Fruit fly (Drosophila melanogaster) whole organism, embryonic: ENCODE results near the gene Indy.

ENCODE experiments used
- Atf6 ChIP-seq: fragments of 200-800 bp; sonication (Bioruptor generic); IDR thresholded peaks from 2 replicates; pipeline ENCODE4 v1.3.6; 2022; ENCODE audit warnings: missing biosample characterization, missing genetic modification characterization
- CG1024 ChIP-seq: fragments of 200-800 bp; sonication (Bioruptor generic); IDR thresholded peaks from 2 replicates; pipeline ENCODE4 v1.3.6; 2022; ENCODE audit warnings: missing biosample characterization, missing genetic modification characterization
- CG11504 ChIP-seq: fragments of 200-800 bp; sonication (Bioruptor generic); optimal IDR thresholded peaks from 3 replicates; lab custom pipeline; 2019; ENCODE audit warnings: missing biosample characterization, mild to moderate bottlenecking, missing genetic modification characterization, moderate library complexity
- CG11695 ChIP-seq: fragments of 200-800 bp; sonication (Bioruptor generic); IDR thresholded peaks from 3 replicates; pipeline ENCODE4 v1.3.6; 2022; ENCODE audit warnings: missing biosample characterization, missing genetic modification characterization
- CG13424 ChIP-seq: fragments of 200-800 bp; sonication (Bioruptor generic); optimal IDR thresholded peaks from 2 replicates; lab custom pipeline; 2019; ENCODE audit warnings: missing biosample characterization, mild to moderate bottlenecking, missing genetic modification characterization, moderate library complexity
- CG1792 ChIP-seq: fragments of 200-800 bp; sonication (Bioruptor generic); optimal IDR thresholded peaks from 2 replicates; lab custom pipeline; 2016; ENCODE audit warnings: missing biosample characterization, missing genetic modification characterization
- CG18619 ChIP-seq: fragments of 200-800 bp; sonication (Bioruptor generic); optimal IDR thresholded peaks from 3 replicates; lab custom pipeline; 2017; ENCODE audit warnings: missing biosample characterization, mild to moderate bottlenecking, missing genetic modification characterization
- CG2199 ChIP-seq: fragments of 200-800 bp; sonication (Bioruptor generic); IDR thresholded peaks from 3 replicates; pipeline ENCODE4 v1.3.6; 2022; ENCODE audit warnings: missing biosample characterization, missing genetic modification characterization
- CG32767 ChIP-seq: fragments of 200-800 bp; sonication (Bioruptor generic); IDR thresholded peaks from 2 replicates; pipeline ENCODE4 v1.3.6; 2022; ENCODE audit warnings: missing biosample characterization, missing genetic modification characterization
- CG32772 ChIP-seq: fragments of 200-800 bp; sonication (Bioruptor generic); IDR thresholded peaks from 2 replicates; pipeline ENCODE4 v1.3.6; 2022; ENCODE audit warnings: missing biosample characterization, missing genetic modification characterization
- CG34422 ChIP-seq: fragments of 200-800 bp; sonication (Bioruptor generic); IDR thresholded peaks from 3 replicates; pipeline ENCODE4 v1.3.6; 2022; ENCODE audit warnings: missing biosample characterization, missing genetic modification characterization
- CG4360 ChIP-seq: fragments of 200-800 bp; sonication (Bioruptor generic); IDR thresholded peaks from 2 replicates; pipeline ENCODE4 v1.3.6; 2022; ENCODE audit warnings: missing biosample characterization, missing genetic modification characterization
- CG43689 ChIP-seq: fragments of 200-800 bp; sonication (Bioruptor generic); IDR thresholded peaks from 2 replicates; pipeline ENCODE4 v1.3.6; 2022; ENCODE audit warnings: missing biosample characterization, missing genetic modification characterization
- CG6654 ChIP-seq: fragments of 200-800 bp; sonication (Bioruptor generic); optimal IDR thresholded peaks from 2 replicates; lab custom pipeline; 2017; ENCODE audit warnings: missing biosample characterization, mild to moderate bottlenecking, missing genetic modification characterization
- CG7928 ChIP-seq: fragments of 200-800 bp; sonication (Bioruptor generic); optimal IDR thresholded peaks from 2 replicates; lab custom pipeline; 2017; ENCODE audit warnings: missing biosample characterization, mild to moderate bottlenecking, missing genetic modification characterization
- CG7987 ChIP-seq: fragments of 200-800 bp; sonication (Bioruptor generic); optimal IDR thresholded peaks from 2 replicates; lab custom pipeline; 2018; ENCODE audit warnings: missing biosample characterization, mild to moderate bottlenecking, missing genetic modification characterization, moderate library complexity
- CG9797 ChIP-seq: fragments of 200-800 bp; sonication (Bioruptor generic); optimal IDR thresholded peaks from 3 replicates; lab custom pipeline; 2018; ENCODE audit warnings: missing biosample characterization, mild to moderate bottlenecking, missing genetic modification characterization
- CG9817 ChIP-seq: fragments of 200-800 bp; sonication (Bioruptor generic); optimal IDR thresholded peaks from 2 replicates; lab custom pipeline; 2018; ENCODE audit warnings: missing biosample characterization, mild to moderate bottlenecking, missing genetic modification characterization, moderate library complexity
- CG9876 ChIP-seq: fragments of 200-800 bp; sonication (Bioruptor generic); optimal IDR thresholded peaks from 2 replicates; lab custom pipeline; 2016; ENCODE audit warnings: missing biosample characterization, missing genetic modification characterization
- Dfd ChIP-seq, 2 experiments: fragments of >200 bp; optimal IDR thresholded peaks; 2 replicates each; lab custom pipeline; 2017; ENCODE audit warnings: missing biosample characterization in 2 of 2, missing genetic modification characterization in 2 of 2
- Fer3 ChIP-seq: fragments of 200-800 bp; sonication (Bioruptor generic); optimal IDR thresholded peaks from 2 replicates; lab custom pipeline; 2018; ENCODE audit warnings: missing biosample characterization, mild to moderate bottlenecking, missing genetic modification characterization, moderate library complexity
- HLH3B ChIP-seq: fragments of 200-800 bp; sonication (Bioruptor generic); IDR thresholded peaks from 2 replicates; pipeline ENCODE4 v1.3.6; 2022; ENCODE audit warnings: missing biosample characterization, missing genetic modification characterization
- Hmr ChIP-seq: fragments of 200-800 bp; sonication (Bioruptor generic); optimal IDR thresholded peaks from 3 replicates; lab custom pipeline; 2017; ENCODE audit warnings: mild to moderate bottlenecking, missing biosample characterization, missing genetic modification reagents, missing genetic modification characterization
- Hr3 ChIP-seq: fragments of 200-800 bp; sonication (Bioruptor generic); optimal IDR thresholded peaks from 3 replicates; lab custom pipeline; 2016; ENCODE audit warnings: missing biosample characterization, missing genetic modification characterization
- Hsf ChIP-seq: fragments of 200-800 bp; sonication (Bioruptor generic); optimal IDR thresholded peaks from 3 replicates; lab custom pipeline; 2016; ENCODE audit warnings: missing biosample characterization, missing genetic modification characterization
- Jarid2 ChIP-seq: fragments of 200-800 bp; sonication (Bioruptor generic); optimal IDR thresholded peaks from 3 replicates; lab custom pipeline; 2017; ENCODE audit warnings: mild to moderate bottlenecking, missing biosample characterization, missing genetic modification reagents, missing genetic modification characterization
- NC2α ChIP-seq: fragments of 200-800 bp; sonication (Bioruptor generic); optimal IDR thresholded peaks from 2 replicates; lab custom pipeline; 2016; ENCODE audit warnings: missing biosample characterization, missing genetic modification characterization
- Oli ChIP-seq: fragments of 200-800 bp; sonication (Bioruptor generic); optimal IDR thresholded peaks from 2 replicates; lab custom pipeline; 2018; ENCODE audit warnings: missing biosample characterization, mild to moderate bottlenecking, missing genetic modification characterization, moderate library complexity
- Optix ChIP-seq: fragments of 200-800 bp; sonication (Bioruptor generic); IDR thresholded peaks from 3 replicates; pipeline ENCODE4 v1.3.6; 2022; ENCODE audit warnings: missing biosample characterization, missing genetic modification characterization
- Ptx1 ChIP-seq: fragments of 200-800 bp; sonication (Bioruptor generic); IDR thresholded peaks from 2 replicates; pipeline ENCODE4 v1.3.6; 2022; ENCODE audit warnings: missing biosample characterization, missing genetic modification characterization
- dm ChIP-seq: fragments of 200-800 bp; sonication (Bioruptor generic); optimal IDR thresholded peaks from 3 replicates; lab custom pipeline; 2016; ENCODE audit warnings: missing biosample characterization, missing genetic modification characterization
- dpn ChIP-seq, 2 experiments: fragments of 200-800 bp; sonication (Bioruptor generic); optimal IDR thresholded peaks; 3 replicates each; lab custom pipeline; 2016; ENCODE audit warnings: missing biosample characterization in 2 of 2, missing genetic modification characterization in 2 of 2
- gro ChIP-seq: fragments of 200-800 bp; sonication (Bioruptor generic); optimal IDR thresholded peaks from 2 replicates; lab custom pipeline; 2016; ENCODE audit warnings: missing biosample characterization, missing genetic modification characterization
- h ChIP-seq: fragments of >200 bp; optimal IDR thresholded peaks from 2 replicates; lab custom pipeline; 2017
- ind ChIP-seq: fragments of 200-800 bp; sonication (Bioruptor generic); optimal IDR thresholded peaks from 3 replicates; lab custom pipeline; 2016; ENCODE audit warnings: missing biosample characterization, missing genetic modification characterization
- klu ChIP-seq: fragments of 200-800 bp; sonication (Bioruptor generic); IDR thresholded peaks from 2 replicates; pipeline ENCODE4 v1.3.6; 2022; ENCODE audit warnings: missing biosample characterization, missing genetic modification characterization
- luna ChIP-seq: fragments of 200-800 bp; sonication (Bioruptor generic); optimal IDR thresholded peaks from 2 replicates; lab custom pipeline; 2016; ENCODE audit warnings: missing biosample characterization, missing genetic modification characterization
- mirr ChIP-seq: fragments of 200-800 bp; sonication (Bioruptor generic); optimal IDR thresholded peaks from 3 replicates; lab custom pipeline; 2018; ENCODE audit warnings: missing biosample characterization, mild to moderate bottlenecking, missing genetic modification characterization
- nau ChIP-seq: fragments of 200-800 bp; sonication (Bioruptor generic); optimal IDR thresholded peaks from 3 replicates; lab custom pipeline; 2017; ENCODE audit warnings: missing biosample characterization, mild to moderate bottlenecking, missing genetic modification characterization, missing genetic modification reagents
- onecut ChIP-seq: fragments of 200-800 bp; sonication (Bioruptor generic); IDR thresholded peaks from 2 replicates; pipeline ENCODE4 v1.3.6; 2022; ENCODE audit warnings: missing biosample characterization, missing genetic modification characterization
- pb ChIP-seq: fragments of 200-800 bp; sonication (Bioruptor generic); optimal IDR thresholded peaks from 3 replicates; lab custom pipeline; 2016; ENCODE audit warnings: missing biosample characterization, missing genetic modification characterization
- pnt ChIP-seq: fragments of 200-800 bp; sonication (Bioruptor generic); optimal IDR thresholded peaks from 3 replicates; lab custom pipeline; 2016; ENCODE audit warnings: missing biosample characterization, missing genetic modification characterization
- pros ChIP-seq: fragments of 200-800 bp; sonication (Bioruptor generic); optimal IDR thresholded peaks from 3 replicates; lab custom pipeline; 2019; ENCODE audit warnings: missing biosample characterization, mild to moderate bottlenecking, missing genetic modification characterization, moderate library complexity
- sisA ChIP-seq: fragments of 200-800 bp; sonication (Bioruptor generic); IDR thresholded peaks from 2 replicates; pipeline ENCODE4 v1.3.6; 2022; ENCODE audit warnings: missing biosample characterization, missing genetic modification characterization
- slbo ChIP-seq: fragments of 200-800 bp; sonication (Bioruptor generic); IDR thresholded peaks from 2 replicates; pipeline ENCODE4 v1.3.6; 2022; ENCODE audit warnings: missing biosample characterization, missing genetic modification characterization
- sna ChIP-seq: fragments of 200-800 bp; sonication (Bioruptor generic); IDR thresholded peaks from 2 replicates; pipeline ENCODE4 v1.3.6; 2022; ENCODE audit warnings: missing biosample characterization, missing genetic modification characterization; ENCODE audit not compliant: partially characterized antibody
- tgo ChIP-seq: fragments of 200-800 bp; sonication (Bioruptor generic); IDR thresholded peaks from 3 replicates; pipeline ENCODE4 v1.3.6; 2022; ENCODE audit warnings: missing biosample characterization, missing genetic modification characterization
- tna ChIP-seq: fragments of 200-800 bp; sonication (Bioruptor generic); IDR thresholded peaks from 2 replicates; pipeline ENCODE4 v1.3.6; 2022; ENCODE audit warnings: missing biosample characterization, missing genetic modification characterization; ENCODE audit not compliant: partially characterized antibody
- unpg ChIP-seq: fragments of 200-800 bp; sonication (Bioruptor generic); optimal IDR thresholded peaks from 3 replicates; lab custom pipeline; 2018; ENCODE audit warnings: missing biosample characterization, mild to moderate bottlenecking, missing genetic modification characterization, moderate library complexity
- vvl ChIP-seq: fragments of 200-800 bp; sonication (Bioruptor generic); IDR thresholded peaks from 2 replicates; pipeline ENCODE4 v1.3.6; 2022; ENCODE audit warnings: missing biosample characterization, missing genetic modification characterization

Indy gene

DNA sequence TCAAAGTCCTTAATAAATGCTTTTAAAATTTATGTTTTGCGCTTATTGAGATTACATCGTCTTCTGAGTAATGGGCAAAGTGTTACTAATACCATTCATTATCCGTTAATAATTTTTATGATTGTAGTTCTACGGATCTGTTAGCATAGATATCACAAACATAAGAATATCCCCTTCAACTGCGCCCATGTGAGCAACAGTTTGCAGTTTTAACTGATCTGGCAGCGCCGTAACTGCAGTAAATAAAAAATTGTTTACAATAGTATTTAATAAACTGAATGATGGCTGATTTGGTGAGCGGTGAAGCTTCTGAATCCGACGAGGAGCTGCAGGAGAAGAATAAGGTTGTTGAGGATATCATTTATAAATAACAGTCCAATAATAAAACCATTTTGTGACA is 24.0 kb upstream of the Indy start, which contains the start of gene Blos3 (continued):
- TF ChIP-seq CG32772 (GFP tag; lab: Robert Waterston, UW) (no peak), tna (no peak), CG32767 (no peak), CG2199 (GFP tag; lab: Robert Waterston, UW) (no peak), Oli (tag; lab: Kevin White, UChicago) (peak; percentile 15), CG34422 (peak; percentile 25; the same call in 1 of the 3 replicates), CG11504 (tag; lab: Kevin White, UChicago) (no peak), Hmr (peak; percentile 52), sna (GFP tag; lab: Robert Waterston, UW) (no peak), Optix (GFP tag; lab: Robert Waterston, UW) (no peak; the same call in 2 of the 3 replicates), h (no peak), CG6654 (GFP tag; lab: Kevin White, UChicago) (no peak), nau (no peak), Hsf (GFP tag; lab: Kevin White, UChicago) (peak; percentile 50), Jarid2 (GFP tag; lab: Kevin White, UChicago) (no peak), CG43689 (GFP tag; lab: Robert Waterston, UW) (no peak), ind (GFP tag; lab: Kevin White, UChicago) (peak; percentile 52), mirr (GFP tag; lab: Kevin White, UChicago) (no peak), NC2α (GFP tag; lab: Kevin White, UChicago) (peak; percentile 6), CG9817 (tag; lab: Kevin White, UChicago) (peak; percentile 52), CG9876 (GFP tag; lab: Kevin White, UChicago) (no peak), CG13424 (tag; lab: Kevin White, UChicago) (peak; percentile 46), CG18619 (GFP tag; lab: Kevin White, UChicago) (peak; percentile 0), CG1792 (GFP tag; lab: Kevin White, UChicago) (peak; percentile 39), dpn (GFP tag; optimal IDR thresholded peaks at IDR 0.05; lab: Kevin White, UChicago) (peak; percentile 43 to 56)

DNA sequence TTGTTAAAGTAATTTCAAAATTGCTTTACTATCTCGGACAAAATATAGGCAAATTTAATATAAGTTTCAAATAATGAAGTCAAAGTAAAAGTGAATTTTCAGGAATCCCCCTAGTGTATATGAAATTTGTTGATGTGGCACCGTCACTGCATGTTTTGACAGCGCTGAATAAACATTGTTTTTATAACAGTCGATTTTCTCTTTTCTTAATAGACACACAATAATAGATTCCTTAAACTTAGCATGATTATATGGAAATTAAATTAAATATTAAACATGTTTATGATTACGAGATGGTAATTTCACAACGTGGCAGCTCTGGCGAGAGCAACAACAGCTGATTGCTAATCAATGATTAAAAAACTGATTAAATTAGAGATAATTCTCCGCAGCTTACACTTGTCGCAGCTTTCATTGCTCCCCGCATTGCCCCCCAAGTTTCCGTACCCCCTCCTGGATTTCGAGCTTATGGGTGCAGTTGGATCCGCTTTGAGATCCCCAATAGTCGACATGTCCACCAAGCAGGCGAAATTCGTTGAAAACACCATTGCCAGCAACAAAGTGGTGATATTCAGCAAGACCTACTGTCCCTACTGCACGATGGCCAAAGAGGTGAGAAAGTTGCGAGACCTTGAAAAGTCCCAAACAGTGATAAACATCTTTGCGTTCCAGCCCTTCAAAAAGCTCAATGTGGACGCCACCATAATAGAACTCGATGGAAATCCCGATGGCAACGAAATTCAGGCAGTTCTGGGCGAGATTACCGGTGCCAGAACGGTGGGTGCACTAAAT is 23.2 kb upstream of the Indy start, which contains the start of gene Grx1:
Gene Grx1 (plus strand): TSS at position 196 of the 792 bp plus-strand sequence.
- no peak for TF ChIP-seq Atf6
- TF ChIP-seq Ptx1 (GFP tag; lab: Robert Waterston, UW): peak; percentile 52
- no peak for TF ChIP-seq onecut (GFP tag; lab: Robert Waterston, UW)
- TF ChIP-seq klu (GFP tag; lab: Robert Waterston, UW): no peak
- TF ChIP-seq CG11695 (GFP tag; lab: Robert Waterston, UW): no peak; the same call in 2 of the 3 replicates
- peak; percentile 54; the same call in 1 of the 2 replicates for TF ChIP-seq slbo
- no peak for TF ChIP-seq CG9797 (GFP tag; lab: Kevin White, UChicago)
- TF ChIP-seq sisA (GFP tag; lab: Robert Waterston, UW): no peak; the same call in 1 of the 2 replicates
- no peak for TF ChIP-seq CG1024 (GFP tag; lab: Robert Waterston, UW)
- TF ChIP-seq CG34422: no peak
- no peak for TF ChIP-seq CG4360
- no peak for TF ChIP-seq luna
- no peak for TF ChIP-seq gro
- peak; percentile 49 for TF ChIP-seq Hr3
- no peak for TF ChIP-seq pb
- peak; percentile 67 for TF ChIP-seq vvl
- TF ChIP-seq unpg (GFP tag; lab: Kevin White, UChicago): peak; percentile 71
- TF ChIP-seq pros: no peak
- TF ChIP-seq CG7987 (GFP tag; lab: Kevin White, UChicago): no peak
- TF ChIP-seq dm: peak; percentile 40
- no peak for TF ChIP-seq CG43689 (GFP tag; lab: Robert Waterston, UW)
- no peak for TF ChIP-seq Dfd (GFP tag; optimal IDR thresholded peaks at IDR 0.05; lab: Kevin White, UChicago)
- TF ChIP-seq pnt (GFP tag; lab: Kevin White, UChicago): no peak
- TF ChIP-seq Oli (tag; lab: Kevin White, UChicago): peak; percentile 22
- TF ChIP-seq HLH3B (GFP tag; lab: Robert Waterston, UW): peak; percentile 19; the same call in 1 of the 2 replicates
- TF ChIP-seq CG7928 (GFP tag; lab: Kevin White, UChicago): peak; percentile 40
- peak; percentile 48 for TF ChIP-seq Fer3
- TF ChIP-seq tgo (GFP tag; lab: Robert Waterston, UW): peak; percentile 26; the same call in 1 of the 3 replicates
